Fruit fly (Drosophila melanogaster): ENCODE results near the gene trk.

Gene trk

DNA sequence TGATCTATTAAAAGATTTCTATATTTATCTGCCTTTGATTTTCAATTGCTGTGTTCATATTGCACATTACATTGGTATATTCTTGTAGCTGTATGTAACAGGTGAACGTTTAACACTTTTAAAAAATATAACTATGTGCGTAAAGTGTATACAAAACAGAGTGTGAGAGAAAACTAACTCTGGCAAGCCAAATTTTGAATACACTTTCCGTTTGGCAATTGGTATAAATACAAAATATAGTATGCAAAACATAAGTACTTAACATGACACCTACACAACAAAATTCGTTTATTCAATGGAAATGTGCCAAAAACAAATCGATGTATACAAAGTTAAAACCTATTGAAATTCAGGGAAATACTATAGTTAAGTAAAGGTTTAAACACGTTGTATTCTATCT lies 39.3 kb downstream of the trk start:
- TF ChIP-seq CTCF (optimal IDR thresholded peaks at IDR 0.05) (no peak), CG8478 (optimal IDR thresholded peaks at IDR 0.05) (no peak)

DNA sequence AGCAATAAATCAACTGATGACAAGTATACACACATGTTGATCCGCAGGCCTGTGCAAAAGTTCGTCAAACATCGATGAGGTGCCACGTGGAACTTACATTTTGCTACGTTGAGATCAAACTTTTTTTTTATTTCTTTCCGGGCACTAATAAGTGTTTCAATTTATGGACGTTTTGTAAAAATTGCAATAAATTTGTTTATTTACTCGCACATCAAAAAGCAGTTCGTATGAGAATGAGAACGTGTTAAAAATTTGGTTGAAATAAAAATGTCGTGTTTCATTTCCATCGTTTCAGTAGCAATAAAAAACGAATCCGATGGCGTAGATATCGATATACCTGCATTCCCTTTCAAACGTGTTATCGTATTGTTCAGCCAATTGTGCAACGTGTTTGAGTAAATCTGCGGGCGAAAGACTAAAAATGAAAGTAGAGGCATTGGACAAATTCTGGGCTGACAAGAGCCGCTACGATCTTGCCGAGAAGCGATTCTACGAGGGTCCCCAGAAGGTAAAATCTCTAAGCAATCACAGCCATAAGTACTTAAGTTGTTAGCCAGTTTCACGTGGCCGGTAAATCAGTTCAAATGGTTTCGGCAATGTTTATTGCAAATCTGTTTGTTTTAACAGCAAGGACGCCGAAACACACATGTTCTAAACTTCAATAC lies 39.8 kb downstream of the trk start, which contains the start of gene eEF1delta:
Gene eEF1delta (plus strand): TSS at position 356 of the 665 bp plus-strand sequence.
- no peak for TF ChIP-seq CG8478 (optimal IDR thresholded peaks at IDR 0.05)
- TF ChIP-seq CTCF (optimal IDR thresholded peaks at IDR 0.05): no peak

DNA sequence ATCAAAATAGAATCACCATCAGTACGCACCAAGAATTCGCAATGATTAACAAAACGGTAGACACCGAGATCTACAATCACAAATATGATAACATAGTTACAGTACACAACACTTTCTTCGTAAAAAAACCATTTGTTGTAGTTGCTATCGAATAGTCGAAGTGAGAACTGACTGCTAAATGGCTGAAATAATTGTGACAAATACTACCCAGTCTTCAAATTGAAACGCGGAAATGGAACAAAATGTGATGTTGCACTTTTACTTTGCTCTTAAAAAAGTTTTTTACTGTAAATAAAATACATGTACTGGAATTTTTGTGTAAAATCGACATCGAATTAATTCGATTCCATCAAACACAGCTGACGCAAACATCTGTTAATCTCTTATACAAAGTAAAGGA lies 40.6 kb downstream of the trk start, which contains the start of gene ova:
Gene ova (minus strand): TSS at position 183 of the 400 bp plus-strand sequence.
- TF ChIP-seq CG8478 (optimal IDR thresholded peaks at IDR 0.05): no peak

DNA sequence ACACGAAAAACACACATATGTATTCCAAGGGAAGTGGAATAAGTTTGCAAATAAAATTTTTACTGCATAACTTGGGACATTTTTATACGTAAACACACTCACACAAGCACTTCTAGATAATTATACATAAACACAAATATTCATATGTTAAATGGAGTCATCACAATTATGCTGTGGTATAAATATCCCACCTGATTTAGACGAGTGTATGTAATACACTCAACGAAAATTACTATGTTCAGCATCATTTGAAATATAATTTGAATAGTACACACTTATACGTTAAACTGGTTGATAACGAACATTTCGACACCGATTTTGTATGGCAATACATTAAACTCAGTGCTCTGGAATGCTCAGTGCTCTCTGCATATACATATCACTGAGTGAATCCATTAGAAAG lies 41.0 kb downstream of the trk start:
- no peak for TF ChIP-seq CG8478 (optimal IDR thresholded peaks at IDR 0.05)
- no peak for TF ChIP-seq CTCF (optimal IDR thresholded peaks at IDR 0.05)

DNA sequence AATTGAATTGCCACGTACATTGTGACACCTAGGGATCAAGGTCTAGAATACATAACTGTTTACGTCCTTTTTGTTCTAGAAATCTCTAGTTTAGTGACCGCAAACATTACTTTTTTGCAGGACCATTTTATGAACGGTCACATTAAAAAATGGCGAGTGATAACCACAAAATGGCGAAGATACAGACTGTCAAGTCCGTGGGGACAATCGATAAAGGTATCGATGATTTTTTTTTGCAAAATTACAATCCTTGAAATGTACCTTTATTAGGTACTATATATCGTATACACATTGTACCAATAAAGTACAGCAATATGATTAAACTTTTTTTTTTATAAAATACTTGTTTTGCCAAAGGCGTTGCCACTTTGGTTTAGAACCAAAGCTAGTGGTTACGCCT lies 41.7 kb downstream of the trk start:
- TF ChIP-seq CTCF (optimal IDR thresholded peaks at IDR 0.05): no peak
- no peak for TF ChIP-seq CG8478 (optimal IDR thresholded peaks at IDR 0.05)

DNA sequence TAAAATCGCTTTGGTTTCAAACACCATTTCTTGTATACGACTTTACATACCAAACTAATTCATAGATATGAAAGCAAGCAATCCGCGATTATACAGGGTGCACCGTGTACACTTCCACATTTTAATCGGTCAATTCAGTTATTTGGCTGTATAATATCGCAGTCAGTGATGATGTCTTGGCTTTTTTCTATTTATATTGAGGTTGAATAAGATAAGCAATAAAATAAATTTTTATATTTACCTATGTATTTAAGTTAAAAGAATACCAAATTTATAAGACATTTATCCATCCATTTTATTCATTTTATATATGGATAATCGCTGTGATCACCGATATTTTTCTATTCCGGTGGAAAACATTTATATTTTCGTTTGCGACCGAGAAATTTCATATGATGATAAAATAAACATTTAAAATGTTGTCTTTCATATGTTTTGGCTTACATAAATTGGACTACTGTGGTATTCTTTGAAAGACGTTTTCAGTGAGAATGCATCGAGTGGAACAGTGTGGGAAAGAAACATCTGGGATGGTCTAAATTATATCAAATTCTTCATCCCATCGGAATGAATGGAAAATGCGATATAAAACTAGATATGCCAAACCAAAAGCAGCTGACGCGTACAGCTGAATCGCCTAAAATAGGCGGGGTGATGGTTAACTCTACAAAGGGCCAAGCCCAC lies 45.3 kb downstream of the trk start, which contains the start of gene CG5708:
Gene CG5708 (minus strand): TSS at position 85 of the 684 bp plus-strand sequence.
- no peak for TF ChIP-seq CTCF (optimal IDR thresholded peaks at IDR 0.05)
- TF ChIP-seq CG8478 (optimal IDR thresholded peaks at IDR 0.05): no peak

DNA sequence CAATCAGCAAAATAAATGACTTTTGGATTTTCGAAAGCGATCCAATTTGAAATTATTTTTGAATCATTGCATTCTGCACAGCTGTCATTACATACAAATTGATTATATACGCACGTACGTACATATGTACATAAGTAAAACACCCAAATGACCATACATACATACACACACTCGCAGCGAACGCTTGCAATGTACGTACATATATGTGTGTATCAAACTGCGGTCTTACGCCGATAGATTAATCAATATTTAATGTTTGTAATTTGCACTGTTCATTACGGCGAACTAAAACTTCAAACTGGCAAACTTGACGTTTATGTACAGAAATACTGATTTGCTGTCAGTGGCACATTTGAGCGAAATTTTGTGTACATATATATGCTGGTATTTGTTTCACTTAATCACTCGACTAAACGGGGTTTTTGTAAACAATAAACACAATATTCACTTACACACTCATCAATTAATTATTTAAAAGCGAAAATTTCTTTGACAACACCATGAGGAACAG lies 45.9 kb downstream of the trk start:
- TF ChIP-seq CG8478 (optimal IDR thresholded peaks at IDR 0.05): no peak
- no peak for TF ChIP-seq CTCF (optimal IDR thresholded peaks at IDR 0.05)

DNA sequence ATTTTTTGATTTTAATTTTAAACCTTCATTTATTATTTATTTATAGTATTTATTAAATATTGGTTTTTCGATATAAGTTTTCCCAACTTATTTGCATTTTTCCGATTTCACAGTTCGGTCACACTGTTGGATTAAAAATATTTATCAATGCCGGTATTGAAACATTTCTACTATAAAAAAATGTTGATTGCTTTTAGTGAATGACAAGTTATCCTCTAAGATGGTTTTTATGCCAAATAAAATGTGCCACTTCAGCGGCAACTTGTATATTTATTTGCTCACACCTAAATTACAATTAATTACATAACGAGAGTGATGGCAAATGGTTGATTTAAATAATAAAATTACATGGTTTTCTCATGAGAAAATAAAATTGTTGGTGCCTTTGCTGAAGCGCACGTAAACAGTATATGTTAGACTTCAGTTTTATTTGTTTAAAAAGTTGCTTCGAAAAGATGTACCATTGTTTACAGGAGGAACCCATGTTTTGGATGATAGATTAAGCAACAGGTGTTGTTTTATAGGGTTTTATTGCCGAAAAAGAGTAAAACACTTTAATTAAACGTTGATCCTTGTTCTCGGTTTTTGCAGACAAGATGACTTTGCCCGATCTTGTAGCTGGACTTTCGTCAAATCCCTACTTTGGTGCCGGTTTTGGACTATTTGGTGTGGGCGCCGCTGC lies 49.4 kb downstream of the trk start, which contains the start of gene Bcs1:
Gene Bcs1 (plus strand): TSS at position 108 of the 682 bp plus-strand sequence.
- no peak for TF ChIP-seq CTCF (optimal IDR thresholded peaks at IDR 0.05)
- TF ChIP-seq CG8478 (optimal IDR thresholded peaks at IDR 0.05): no peak

Measured in S2 (cell line).